Worm (Caenorhabditis elegans) whole organism, L4/young adult: ENCODE results near the gene elp-1.

ENCODE experiments used
- W03F9.2 ChIP-seq: fragments of 150-350 bp; optimal IDR thresholded peaks from 2 replicates; lab custom pipeline; 2014; ENCODE audit warnings: missing biosample characterization, missing genetic modification characterization
- him-1 ChIP-seq: sonication (generic microtip); optimal IDR thresholded peaks from 2 replicates; lab custom pipeline; 2016; ENCODE audit warnings: missing genotype, missing genetic modification reagents, missing genetic modification characterization, missing compliant biosample characterization

DNA sequence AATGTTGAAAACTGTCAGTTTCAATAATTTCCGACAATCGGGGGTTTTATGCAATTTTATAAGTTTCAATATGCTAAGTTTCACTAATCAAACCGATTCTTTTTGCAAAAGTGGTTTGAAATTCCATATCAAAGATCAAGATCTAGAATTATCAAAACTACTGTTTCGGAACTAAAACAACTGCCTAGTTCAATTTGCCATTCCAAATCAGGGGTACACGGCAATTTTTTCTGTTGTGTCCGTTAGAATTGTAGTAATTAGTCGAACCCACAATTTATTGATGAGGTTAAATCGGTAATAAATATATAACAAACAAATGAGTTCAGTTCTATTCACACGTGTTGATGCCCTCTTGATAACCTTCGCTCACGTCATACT is 15.9 kb upstream of the elp-1 start:
- no peak for TF ChIP-seq W03F9.2
- TF ChIP-seq him-1 (tag; lab: Kevin White, UChicago), result no peak
